Worm (Caenorhabditis elegans) whole organism, late embryonic: ENCODE results near the gene C09H5.7.

ENCODE experiments used
- elt-2 ChIP-seq: sonication (generic microtip); optimal IDR thresholded peaks from 2 replicates; lab custom pipeline; 2016; ENCODE audit warnings: missing genetic modification reagents, missing genetic modification characterization, missing compliant biosample characterization
- nfya-1 ChIP-seq: sonication (generic microtip); optimal IDR thresholded peaks from 2 replicates; lab custom pipeline; 2017; ENCODE audit warnings: missing genetic modification characterization, mild to moderate bottlenecking, missing compliant biosample characterization, antibody characterized with exemption, moderate library complexity
- sox-2 ChIP-seq: fragments of 200-800 bp; sonication (Bioruptor generic); IDR thresholded peaks from 2 replicates; pipeline ENCODE4 v1.3.6; 2022; ENCODE audit warnings: missing genetic modification reagents, missing genetic modification characterization, missing compliant biosample characterization

DNA sequence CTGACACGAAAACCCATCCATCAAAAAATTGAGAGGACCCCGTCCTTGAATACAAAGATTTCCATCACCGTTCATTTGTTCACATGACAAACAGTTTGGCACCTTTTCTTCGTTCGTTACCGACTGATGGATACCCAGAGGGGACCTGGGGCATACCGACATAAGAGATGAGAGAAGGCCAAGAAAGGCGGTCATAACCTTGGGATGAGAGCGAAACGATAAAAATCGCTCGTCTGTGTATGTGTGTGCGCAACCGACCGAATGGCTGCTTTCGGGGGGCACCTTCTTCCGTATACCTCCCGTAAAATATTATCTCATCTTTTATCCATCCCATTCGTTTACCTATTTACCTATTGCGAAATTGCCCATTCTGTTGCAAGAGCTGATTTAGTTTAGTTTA, 40.1 kb downstream of the C09H5.7 start:
- no peak for TF ChIP-seq nfya-1 (tag; lab: Kevin White, UChicago)
- TF ChIP-seq elt-2 (tag; lab: Kevin White, UChicago), result no peak
- TF ChIP-seq sox-2 (GFP tag; lab: Robert Waterston, UW), result no peak
